Worm (Caenorhabditis elegans) whole organism, L1 larva: ENCODE measurements around the gene fbxb-111.

Experiments
- C16A3.4 ChIP-seq: fragments of 150-350 bp; optimal IDR thresholded peaks from 2 replicates; lab custom pipeline; 2014; ENCODE audit warnings: missing biosample characterization, missing genetic modification characterization
- blmp-1 ChIP-seq: fragments of 150-350 bp; optimal IDR thresholded peaks from 2 replicates; lab custom pipeline; 2014; ENCODE audit warnings: missing biosample characterization, missing genetic modification characterization
- efl-3 ChIP-seq: fragments of 200-800 bp; sonication (Bioruptor generic); optimal IDR thresholded peaks from 2 replicates; lab custom pipeline; 2018; ENCODE audit warnings: mild to moderate bottlenecking, missing genetic modification characterization, missing compliant biosample characterization
- elt-3 ChIP-seq, 6 experiments: fragments of 150-350 bp in 1 of 6; sonication (generic microtip); optimal IDR thresholded peaks; 2 replicates each; lab custom pipeline; 2017 to 2018; ENCODE audit warnings: missing biosample characterization in 6 of 6, missing genetic modification characterization in 6 of 6, inconsistent platforms in 1 of 6
- jun-1 ChIP-seq: fragments of 150-350 bp; optimal IDR thresholded peaks from 2 replicates; lab custom pipeline; 2014; ENCODE audit warnings: missing biosample characterization, missing genetic modification reagents, missing genetic modification characterization
- nhr-11 ChIP-seq: fragments of 150-350 bp; optimal IDR thresholded peaks from 2 replicates; lab custom pipeline; 2014; ENCODE audit warnings: missing biosample characterization, missing genetic modification characterization
- nhr-237 ChIP-seq: fragments of 150-350 bp; optimal IDR thresholded peaks from 2 replicates; lab custom pipeline; 2014; ENCODE audit warnings: missing biosample characterization, missing genetic modification characterization
- nhr-85 ChIP-seq: sonication (generic microtip); peaks from one replicate; lab custom pipeline; 2016; ENCODE audit warnings: missing genetic modification characterization, inconsistent platforms, missing compliant biosample characterization
- tlp-1 ChIP-seq: fragments of 150-350 bp; optimal IDR thresholded peaks from 2 replicates; lab custom pipeline; 2014; ENCODE audit warnings: missing biosample characterization, missing genetic modification characterization
- unc-62 ChIP-seq: fragments of 150-350 bp; optimal IDR thresholded peaks from 2 replicates; lab custom pipeline; 2014; ENCODE audit warnings: missing biosample characterization, missing genetic modification reagents, missing genetic modification characterization
- ztf-4 ChIP-seq: fragments of 150-350 bp; optimal IDR thresholded peaks from 2 replicates; lab custom pipeline; 2014; ENCODE audit warnings: missing biosample characterization, missing genetic modification characterization

- no peak for TF ChIP-seq tlp-1
- no peak for TF ChIP-seq efl-3 (GFP tag; lab: Kevin White, UChicago)
- no peak for TF ChIP-seq jun-1
- no peak for TF ChIP-seq blmp-1 (tag; lab: Kevin White, UChicago)
- no peak for TF ChIP-seq unc-62 (GFP tag; lab: Kevin White, UChicago)
- no peak for TF ChIP-seq nhr-237 (tag; lab: Kevin White, UChicago)
- no peak for TF ChIP-seq nhr-85 (tag; lab: Kevin White, UChicago)
- no peak for TF ChIP-seq ztf-4 (tag; lab: Kevin White, UChicago)
- no peak for TF ChIP-seq nhr-11 (tag; lab: Kevin White, UChicago)
- TF ChIP-seq C16A3.4 (tag; lab: Kevin White, UChicago), result no peak
- TF ChIP-seq elt-3 (tag; optimal IDR thresholded peaks at IDR 0.05; lab: Kevin White, UChicago), result no peak
These were observed 49.4 kb upstream of the fbxb-111 start, which contains the start of the genes K12H6.4 and K12H6.9 for ce11 chrII:2824169-2824568.
